Fruit fly (Drosophila melanogaster) whole organism, adult: ENCODE results near the gene CG13983.

Experiments
- CG11617 ChIP-seq: fragments of 200-800 bp; sonication (Bioruptor generic); optimal IDR thresholded peaks from 2 replicates; lab custom pipeline; 2017; ENCODE audit warnings: mild to moderate bottlenecking, missing biosample characterization, missing genetic modification reagents, missing genetic modification characterization
- CG1620 ChIP-seq: fragments of 200-800 bp; sonication (Bioruptor generic); optimal IDR thresholded peaks from 2 replicates; lab custom pipeline; 2016; ENCODE audit warnings: missing biosample characterization, missing genetic modification characterization
- CG7045 ChIP-seq: fragments of 200-800 bp; sonication (Bioruptor generic); optimal IDR thresholded peaks from 2 replicates; lab custom pipeline; 2017; ENCODE audit warnings: missing biosample characterization, mild to moderate bottlenecking, missing genetic modification characterization
- CG7101 ChIP-seq: fragments of 200-800 bp; sonication (Bioruptor generic); optimal IDR thresholded peaks from 2 replicates; lab custom pipeline; 2018; ENCODE audit warnings: missing biosample characterization, mild to moderate bottlenecking, missing genetic modification characterization, moderate library complexity
- Clk ChIP-seq: fragments of 200-800 bp; sonication (Bioruptor generic); optimal IDR thresholded peaks from 2 replicates; lab custom pipeline; 2017; ENCODE audit warnings: missing biosample characterization, missing genetic modification characterization
- Crg-1 ChIP-seq: fragments of 200-800 bp; sonication (Bioruptor generic); optimal IDR thresholded peaks from 2 replicates; lab custom pipeline; 2016; ENCODE audit warnings: missing biosample characterization, missing genetic modification characterization
- bab1 ChIP-seq: fragments of 200-800 bp; sonication (Bioruptor generic); optimal IDR thresholded peaks from 3 replicates; lab custom pipeline; 2019; ENCODE audit warnings: missing biosample characterization, mild to moderate bottlenecking, missing genetic modification characterization, moderate library complexity
- cic ChIP-seq: fragments of 200-800 bp; sonication (Bioruptor generic); optimal IDR thresholded peaks from 2 replicates; lab custom pipeline; 2017; ENCODE audit warnings: missing biosample characterization, mild to moderate bottlenecking, missing genetic modification characterization, moderate library complexity
- cnc ChIP-seq, 2 experiments: fragments of >200 bp; optimal IDR thresholded peaks; 2 replicates each; lab custom pipeline; 2017
- pad ChIP-seq: fragments of 200-800 bp; sonication (Bioruptor generic); optimal IDR thresholded peaks from 3 replicates; lab custom pipeline; 2017; ENCODE audit warnings: missing biosample characterization, missing genetic modification characterization, mild to moderate bottlenecking, moderate library complexity, missing genetic modification reagents
- tj ChIP-seq: fragments of 200-800 bp; sonication (Bioruptor generic); optimal IDR thresholded peaks from 3 replicates; lab custom pipeline; 2017; ENCODE audit warnings: missing biosample characterization, mild to moderate bottlenecking, missing genetic modification characterization, moderate library complexity
- toe ChIP-seq: fragments of 200-800 bp; sonication (Bioruptor generic); optimal IDR thresholded peaks from 2 replicates; lab custom pipeline; 2016; ENCODE audit warnings: missing biosample characterization, missing genetic modification characterization

dm6 chr2L:6308651-6309050 is 44.4 kb upstream of the CG13983 start, which contains the start of the genes CG43922 and CG13984:
- TF ChIP-seq Crg-1 (GFP tag; lab: Kevin White, UChicago): no peak
- no peak for TF ChIP-seq pad (GFP tag; lab: Kevin White, UChicago)
- no peak for TF ChIP-seq cnc (optimal IDR thresholded peaks at IDR 0.05; lab: Kevin White, UChicago)
- no peak for TF ChIP-seq tj (GFP tag; lab: Kevin White, UChicago)
- no peak for TF ChIP-seq CG11617
- no peak for TF ChIP-seq toe (GFP tag; lab: Kevin White, UChicago)
- no peak for TF ChIP-seq Clk (GFP tag; lab: Kevin White, UChicago)
- no peak for TF ChIP-seq CG7101 (tag; lab: Kevin White, UChicago)
- TF ChIP-seq CG7045 (GFP tag; lab: Kevin White, UChicago): no peak
- TF ChIP-seq bab1 (GFP tag; lab: Kevin White, UChicago): no peak
- TF ChIP-seq CG1620 (GFP tag; lab: Kevin White, UChicago): no peak
- no peak for TF ChIP-seq cic (GFP tag; lab: Kevin White, UChicago)
